Fruit fly (Drosophila melanogaster) whole organism: ENCODE measurements around the gene Rtca.

ENCODE experiments used
- CG8478 ChIP-seq: fragments of >200 bp; optimal IDR thresholded peaks from 2 replicates; lab custom pipeline; 2018; ENCODE audit warnings: inconsistent platforms
- Dll ChIP-seq: fragments of >200 bp; optimal IDR thresholded peaks from 2 replicates; lab custom pipeline; 2017
- EcR ChIP-seq, 2 experiments: fragments of >200 bp; optimal IDR thresholded peaks; 2 replicates each; lab custom pipeline; 2017; ENCODE audit warnings: missing biosample characterization in 2 of 2, missing genetic modification characterization in 2 of 2, missing genetic modification reagents in 2 of 2
- pan ChIP-seq: fragments of >200 bp; optimal IDR thresholded peaks from 2 replicates; lab custom pipeline; 2017
- psq ChIP-seq: fragments of >200 bp; optimal IDR thresholded peaks from 2 replicates; lab custom pipeline; 2017
- usp ChIP-seq: fragments of >200 bp; optimal IDR thresholded peaks from 2 replicates; lab custom pipeline; 2017; ENCODE audit warnings: missing biosample characterization, missing genetic modification characterization, mixed read lengths

Rtca gene

DNA sequence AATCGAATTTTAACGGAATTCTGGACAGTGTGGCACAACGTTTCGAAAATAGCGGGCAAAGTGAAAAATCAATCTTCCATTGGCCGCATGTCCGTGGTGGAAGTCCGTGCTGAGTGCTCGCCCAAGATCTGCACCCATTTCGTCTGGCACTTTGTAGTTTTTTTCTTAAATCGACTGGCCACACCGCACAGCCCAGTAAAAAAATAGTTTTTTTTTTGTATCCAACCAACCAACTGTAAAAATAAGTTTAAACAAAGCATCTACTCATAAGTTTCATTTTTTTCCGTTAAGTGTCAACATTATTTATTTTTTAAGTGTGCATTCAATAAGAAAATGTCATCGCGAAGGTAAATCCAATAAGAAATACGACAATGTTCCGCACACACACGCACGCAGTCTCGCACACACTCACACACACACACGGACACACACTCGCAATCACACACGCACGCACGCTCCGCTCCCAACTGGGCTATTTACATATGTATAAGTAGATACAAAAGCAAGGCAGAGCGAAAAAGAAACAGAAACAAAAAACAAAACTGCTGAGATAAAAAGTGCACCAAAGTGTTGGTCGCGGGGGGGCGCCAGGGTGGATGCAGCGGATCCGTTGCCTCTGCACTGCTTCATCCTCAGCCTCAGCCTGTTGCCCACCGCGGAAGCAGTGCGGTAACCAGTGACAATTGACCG is 22.0 kb downstream of the Rtca start, which contains the start of gene csw:
Gene csw, plus strand, starts transcription at position 163 of the 690 bp plus-strand sequence.
- TF ChIP-seq CG8478 (lab: Kevin White, UChicago) (peak; percentile 15), Dll (lab: Kevin White, UChicago) (no peak)

- TF ChIP-seq CG8478 (lab: Kevin White, UChicago) = no peak
- no peak for TF ChIP-seq pan
- no peak for TF ChIP-seq Dll (lab: Kevin White, UChicago)
- TF ChIP-seq usp (GFP tag; lab: Kevin White, UChicago) = no peak
- no peak for TF ChIP-seq psq (lab: Kevin White, UChicago)
- TF ChIP-seq EcR (GFP tag; optimal IDR thresholded peaks at IDR 0.05; lab: Kevin White, UChicago) = no peak
Measured at dm6 chrX:2096341-2096740, 24.1 kb downstream of the Rtca start.

- no peak for TF ChIP-seq Dll (lab: Kevin White, UChicago)
- no peak for TF ChIP-seq psq (lab: Kevin White, UChicago)
- no peak for TF ChIP-seq EcR (GFP tag; optimal IDR thresholded peaks at IDR 0.05; lab: Kevin White, UChicago)
- no peak for TF ChIP-seq CG8478 (lab: Kevin White, UChicago)
- TF ChIP-seq usp (GFP tag; lab: Kevin White, UChicago) = no peak
- no peak for TF ChIP-seq pan
Measured at dm6 chrX:2098267-2098666, 26.1 kb downstream of the Rtca start.

dm6 chrX:2103859-2104258 is 31.6 kb downstream of the Rtca start:
- TF ChIP-seq psq (lab: Kevin White, UChicago) (no peak), pan (no peak), usp (GFP tag; lab: Kevin White, UChicago) (no peak), CG8478 (lab: Kevin White, UChicago) (no peak)

DNA sequence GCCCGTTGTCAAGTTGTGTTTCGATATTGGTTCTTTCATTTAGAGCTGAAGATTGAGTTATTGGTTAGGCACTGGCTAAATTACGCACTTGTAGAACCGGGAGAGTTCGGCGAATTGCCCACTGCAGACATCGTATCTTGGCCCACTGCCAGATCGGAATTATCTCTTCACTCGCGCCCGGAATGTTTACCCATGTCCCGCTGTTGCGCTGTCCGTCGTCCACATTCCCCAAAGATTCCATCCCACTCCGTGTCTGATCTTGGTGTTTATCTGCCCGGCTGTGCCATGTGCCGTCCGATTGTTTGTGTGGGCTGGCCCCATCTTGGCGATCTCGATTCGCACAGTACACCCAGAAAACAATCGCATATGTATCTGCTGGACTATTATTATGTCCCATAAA is 32.2 kb downstream of the Rtca start:
- TF ChIP-seq CG8478 (lab: Kevin White, UChicago) (no peak), EcR (GFP tag; optimal IDR thresholded peaks at IDR 0.05; lab: Kevin White, UChicago) (no peak), pan (no peak), Dll (lab: Kevin White, UChicago) (no peak), psq (lab: Kevin White, UChicago) (no peak), usp (GFP tag; lab: Kevin White, UChicago) (no peak)

dm6 chrX:2106367-2106766 is 34.2 kb downstream of the Rtca start:
- TF ChIP-seq EcR (GFP tag; optimal IDR thresholded peaks at IDR 0.05; lab: Kevin White, UChicago) (no peak), pan (no peak), usp (GFP tag; lab: Kevin White, UChicago) (no peak), psq (lab: Kevin White, UChicago) (no peak), Dll (lab: Kevin White, UChicago) (no peak), CG8478 (lab: Kevin White, UChicago) (no peak)

- TF ChIP-seq pan = no peak
- TF ChIP-seq EcR (GFP tag; optimal IDR thresholded peaks at IDR 0.05; lab: Kevin White, UChicago) = no peak
- no peak for TF ChIP-seq Dll (lab: Kevin White, UChicago)
Measured at dm6 chrX:2107782-2108409, 35.7 kb downstream of the Rtca start.

- TF ChIP-seq pan (no peak), CG8478 (lab: Kevin White, UChicago) (no peak), usp (GFP tag; lab: Kevin White, UChicago) (no peak), Dll (lab: Kevin White, UChicago) (no peak), EcR (GFP tag; optimal IDR thresholded peaks at IDR 0.05; lab: Kevin White, UChicago) (no peak), psq (lab: Kevin White, UChicago) (no peak)
Measured at dm6 chrX:2108639-2109038, 36.4 kb downstream of the Rtca start.

dm6 chrX:2112660-2113059 is 40.4 kb downstream of the Rtca start:
- TF ChIP-seq EcR (GFP tag; optimal IDR thresholded peaks at IDR 0.05; lab: Kevin White, UChicago) (no peak), Dll (lab: Kevin White, UChicago) (no peak), pan (no peak), psq (lab: Kevin White, UChicago) (no peak), usp (GFP tag; lab: Kevin White, UChicago) (no peak), CG8478 (lab: Kevin White, UChicago) (no peak)

dm6 chrX:2121716-2122601 is 49.7 kb downstream of the Rtca start:
- no peak for TF ChIP-seq Dll (lab: Kevin White, UChicago)
- TF ChIP-seq usp (GFP tag; lab: Kevin White, UChicago) = no peak
- no peak for TF ChIP-seq psq (lab: Kevin White, UChicago)
- no peak for TF ChIP-seq CG8478 (lab: Kevin White, UChicago)
- TF ChIP-seq pan = no peak
- no peak for TF ChIP-seq EcR (GFP tag; optimal IDR thresholded peaks at IDR 0.05; lab: Kevin White, UChicago)
